Fruit fly (Drosophila melanogaster): ENCODE measurements around the gene MtnA.

MtnA gene

DNA sequence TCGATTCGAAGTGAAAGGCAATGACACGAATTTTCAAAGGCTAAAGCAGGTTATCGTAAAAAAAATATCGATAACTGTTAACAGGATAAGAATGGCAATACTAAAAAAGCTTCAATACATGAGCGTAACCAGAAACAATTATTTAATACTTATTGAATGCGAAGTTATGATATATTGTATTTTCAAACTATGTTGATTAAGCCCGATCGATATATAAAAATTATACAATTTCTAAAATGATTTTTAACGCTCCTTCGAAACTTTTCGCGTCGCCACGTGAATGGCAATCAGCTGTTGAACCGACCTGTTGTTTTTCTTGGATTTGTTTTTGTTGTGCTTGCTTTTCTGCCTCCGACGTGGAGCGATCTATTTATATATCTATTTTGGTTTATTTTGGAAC, 28.0 kb downstream of the MtnA start, which contains the start of the genes Alg12 and Rpt3R (continued):
- TF ChIP-seq CG15601 (tag; optimal IDR thresholded peaks at IDR 0.05), result no peak
- no peak for TF ChIP-seq CG11085 (GFP tag; IDR thresholded peaks at IDR 0.05)
- TF ChIP-seq CG10565 (GFP tag; optimal IDR thresholded peaks at IDR 0.05), result no peak
- no peak for TF ChIP-seq salm (tag; optimal IDR thresholded peaks at IDR 0.05)
- no peak for TF ChIP-seq ash1 (GFP tag; optimal IDR thresholded peaks at IDR 0.05)
- no peak for TF ChIP-seq Dip3 (GFP tag; optimal IDR thresholded peaks at IDR 0.05)
- TF ChIP-seq CG18599 (GFP tag; optimal IDR thresholded peaks at IDR 0.05), result no peak
- TF ChIP-seq luna (GFP tag; optimal IDR thresholded peaks at IDR 0.05), result no peak
- TF ChIP-seq CG15479 (GFP tag; optimal IDR thresholded peaks at IDR 0.05), result no peak
- no peak for TF ChIP-seq slp2 (GFP tag; optimal IDR thresholded peaks at IDR 0.05)
- TF ChIP-seq pan (optimal IDR thresholded peaks at IDR 0.05), result no peak
- no peak for TF ChIP-seq pan (GFP tag; optimal IDR thresholded peaks at IDR 0.05 in 1 of 2, IDR thresholded peaks at IDR 0.05 in 1 of 2)
- no peak for TF ChIP-seq insv (GFP tag; optimal IDR thresholded peaks at IDR 0.05)
- TF ChIP-seq CG6272 (GFP tag; IDR thresholded peaks at IDR 0.05), result no peak
- no peak for TF ChIP-seq stc (GFP tag; IDR thresholded peaks at IDR 0.05)
- no peak for TF ChIP-seq gsb-n (tag; optimal IDR thresholded peaks at IDR 0.05)
- TF ChIP-seq Dbx (GFP tag; IDR thresholded peaks at IDR 0.05), result no peak
- TF ChIP-seq Fer3 (tag; optimal IDR thresholded peaks at IDR 0.05), result no peak
- no peak for TF ChIP-seq exex (tag; optimal IDR thresholded peaks at IDR 0.05)
- peak; percentile 54; the same call in 1 of the 2 replicates for TF ChIP-seq sna (GFP tag; IDR thresholded peaks at IDR 0.05; ENCODE audit: partially characterized antibody)
- TF ChIP-seq ab (GFP tag; optimal IDR thresholded peaks at IDR 0.05), result no peak
- TF ChIP-seq NFAT (GFP tag; IDR thresholded peaks at IDR 0.05), result no peak
- TF ChIP-seq so (GFP tag; IDR thresholded peaks at IDR 0.05), result no peak
- no peak for TF ChIP-seq lbe (GFP tag; optimal IDR thresholded peaks at IDR 0.05)
- no peak for TF ChIP-seq HLH54F (GFP tag; optimal IDR thresholded peaks at IDR 0.05)
- no peak for TF ChIP-seq crol (GFP tag; IDR thresholded peaks at IDR 0.05)
- TF ChIP-seq Tbp (GFP tag; optimal IDR thresholded peaks at IDR 0.05), result no peak
- no peak for TF ChIP-seq Ssrp (tag; optimal IDR thresholded peaks at IDR 0.05)
- TF ChIP-seq CG8388 (GFP tag; optimal IDR thresholded peaks at IDR 0.05), result no peak
- TF ChIP-seq Rx (GFP tag; IDR thresholded peaks at IDR 0.05), result no peak
- no peak for TF ChIP-seq emc (GFP tag; optimal IDR thresholded peaks at IDR 0.05)
- TF ChIP-seq disco-r (GFP tag; optimal IDR thresholded peaks at IDR 0.05), result no peak
- TF ChIP-seq ara (GFP tag; IDR thresholded peaks at IDR 0.05), result no peak
- TF ChIP-seq vnd (GFP tag; IDR thresholded peaks at IDR 0.05; ENCODE audit: partially characterized antibody), result 0 out of 3 replicates have a peak, but pooled peaks have one; percentile 28
- no peak for TF ChIP-seq CG30020 (tag; optimal IDR thresholded peaks at IDR 0.05)
- peak; percentile 95 for TF ChIP-seq scrt (GFP tag; optimal IDR thresholded peaks at IDR 0.05)
- no peak for TF ChIP-seq CG14050 (GFP tag; IDR thresholded peaks at IDR 0.05)
- no peak for TF ChIP-seq CG2889 (GFP tag; IDR thresholded peaks at IDR 0.05)
- no peak for TF ChIP-seq CG10959 (GFP tag; IDR thresholded peaks at IDR 0.05)
- peak; percentile 35; the same call in 1 of the 2 replicates for TF ChIP-seq Bgb (GFP tag; IDR thresholded peaks at IDR 0.05; ENCODE audit: partially characterized antibody)
- TF ChIP-seq cas (GFP tag; IDR thresholded peaks at IDR 0.05), result no peak
- TF ChIP-seq CTCF (GFP tag; optimal IDR thresholded peaks at IDR 0.05), result no peak
- TF ChIP-seq CG17361 (GFP tag; IDR thresholded peaks at IDR 0.05), result no peak
- peak; percentile 38 for TF ChIP-seq pzg (GFP tag; optimal IDR thresholded peaks at IDR 0.05)
- no peak for TF ChIP-seq her (GFP tag; optimal IDR thresholded peaks at IDR 0.05)
- no peak for TF ChIP-seq Hr39 (optimal IDR thresholded peaks at IDR 0.05)
- TF ChIP-seq dysf (GFP tag; IDR thresholded peaks at IDR 0.05), result no peak
- no peak for TF ChIP-seq Adf1 (GFP tag; IDR thresholded peaks at IDR 0.05)
- TF ChIP-seq Stat92E (GFP tag; optimal IDR thresholded peaks at IDR 0.05), result no peak
- TF ChIP-seq Lim3 (GFP tag; IDR thresholded peaks at IDR 0.05), result no peak
- TF ChIP-seq CG10147 (GFP tag; optimal IDR thresholded peaks at IDR 0.05), result no peak
- TF ChIP-seq sim (GFP tag; IDR thresholded peaks at IDR 0.05), result no peak
- no peak for TF ChIP-seq CG33557 (GFP tag; optimal IDR thresholded peaks at IDR 0.05)
- TF ChIP-seq lmd (GFP tag; IDR thresholded peaks at IDR 0.05), result no peak
